Fruit fly (Drosophila melanogaster) whole organism, prepupa: ENCODE data around the gene CG13359.

ENCODE experiments used
- CG3919 ChIP-seq: fragments of 200-800 bp; sonication (Bioruptor generic); optimal IDR thresholded peaks from 3 replicates; lab custom pipeline; 2016; ENCODE audit warnings: missing biosample characterization, missing genetic modification characterization
- CG6276 ChIP-seq: fragments of 200-800 bp; sonication (Bioruptor generic); optimal IDR thresholded peaks from 2 replicates; lab custom pipeline; 2017; ENCODE audit warnings: missing biosample characterization, mild to moderate bottlenecking, missing genetic modification characterization
- CG7368 ChIP-seq: fragments of 200-800 bp; sonication (Bioruptor generic); optimal IDR thresholded peaks from 3 replicates; lab custom pipeline; 2016; ENCODE audit warnings: missing biosample characterization, missing genetic modification characterization
- fd59A ChIP-seq: fragments of 200-800 bp; sonication (Bioruptor generic); optimal IDR thresholded peaks from 2 replicates; lab custom pipeline; 2017; ENCODE audit warnings: missing biosample characterization, mild to moderate bottlenecking, missing genetic modification characterization, missing genetic modification reagents

dm6 chrX:803370-803769 lies at the start of gene CG13359:
- TF ChIP-seq fd59A (GFP tag; lab: Kevin White, UChicago) (no peak), CG7368 (GFP tag; lab: Kevin White, UChicago) (no peak), CG3919 (GFP tag; lab: Kevin White, UChicago) (no peak), CG6276 (no peak)
